Worm (Caenorhabditis elegans) whole organism, early embryonic: ENCODE data around the gene tasp-1.
"Not testable (repeated sequence)": the region's sequence is repeated elsewhere in the genome, so short reads cannot be mapped to it uniquely, and the experiment has no call there.

Experiments used
- B0310.2 ChIP-seq: sonication (generic microtip); optimal IDR thresholded peaks from 2 replicates; lab custom pipeline; 2016; ENCODE audit warnings: mild to moderate bottlenecking, missing genetic modification characterization, missing compliant biosample characterization
- F13C5.2 ChIP-seq: sonication (generic microtip); optimal IDR thresholded peaks from 2 replicates; lab custom pipeline; 2017; ENCODE audit warnings: mild to moderate bottlenecking, missing genetic modification characterization, inconsistent platforms, missing compliant biosample characterization
- ama-1 ChIP-seq: fragments of 150-350 bp; optimal IDR thresholded peaks from 2 replicates; lab custom pipeline; 2014
- ceh-13 ChIP-seq: fragments of 200-800 bp; sonication (Bioruptor generic); optimal IDR thresholded peaks from 2 replicates; lab custom pipeline; 2018; ENCODE audit warnings: mild to moderate bottlenecking, missing genetic modification characterization, missing compliant biosample characterization
- ceh-36 ChIP-seq: sonication (generic microtip); optimal IDR thresholded peaks from 2 replicates; lab custom pipeline; 2016; ENCODE audit warnings: missing genetic modification characterization, inconsistent platforms, missing compliant biosample characterization
- hmbx-1 ChIP-seq: sonication (generic microtip); optimal IDR thresholded peaks from 2 replicates; lab custom pipeline; 2016; ENCODE audit warnings: mild to moderate bottlenecking, missing genetic modification characterization, missing compliant biosample characterization
- hmg-4 ChIP-seq: fragments of 200-800 bp; sonication (Bioruptor generic); optimal IDR thresholded peaks from 2 replicates; lab custom pipeline; 2018; ENCODE audit warnings: mild to moderate bottlenecking, missing genetic modification characterization, missing compliant biosample characterization
- hnd-1 ChIP-seq: sonication (generic microtip); optimal IDR thresholded peaks from 2 replicates; lab custom pipeline; 2016; ENCODE audit warnings: missing genetic modification characterization, missing compliant biosample characterization
- pes-1 ChIP-seq: fragments of 200-800 bp; sonication (Bioruptor generic); IDR thresholded peaks from 2 replicates; pipeline ENCODE4 v1.3.6; 2022; ENCODE audit warnings: missing genetic modification reagents, missing genetic modification characterization, missing compliant biosample characterization
- sea-1 ChIP-seq: fragments of 200-800 bp; sonication (Bioruptor generic); conservative IDR thresholded peaks from 2 replicates; pipeline ENCODE4 v1.3.6; 2022; ENCODE audit warnings: missing genetic modification characterization, missing compliant biosample characterization
- tbx-11 ChIP-seq: fragments of 200-800 bp; sonication (Bioruptor generic); IDR thresholded peaks from 2 replicates; pipeline ENCODE4 v1.3.6; 2022; ENCODE audit warnings: missing genetic modification characterization, missing compliant biosample characterization
- tbx-37 ChIP-seq: fragments of 200-800 bp; sonication (Bioruptor generic); conservative IDR thresholded peaks from 2 replicates; pipeline ENCODE4 v1.3.6; 2022; ENCODE audit warnings: missing genetic modification reagents, missing genetic modification characterization, missing compliant biosample characterization

DNA sequence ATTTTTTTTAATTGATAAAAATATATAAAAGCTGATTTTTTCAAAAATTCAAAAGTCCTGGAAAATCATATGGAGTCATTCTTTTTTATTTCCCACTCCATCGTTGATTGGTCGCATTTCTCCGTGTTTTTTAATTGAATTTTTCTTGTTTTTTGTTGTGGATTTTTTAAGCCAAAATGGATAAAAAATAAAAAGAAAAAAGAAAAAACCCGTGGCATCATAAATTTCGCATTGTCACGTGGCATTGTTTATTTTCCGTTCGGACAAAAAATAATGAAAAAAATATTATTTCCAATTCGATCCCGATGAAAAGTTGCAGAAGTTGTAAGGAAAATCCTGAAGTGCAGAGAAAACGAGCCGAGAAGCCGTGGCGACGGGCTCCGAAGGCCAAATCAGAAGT, 46.5 kb downstream of the tasp-1 start, which contains the start of gene klp-7:
- TF ChIP-seq sea-1 (GFP tag; lab: Robert Waterston, UW); ama-1 (lab: Kevin White, UChicago); hmbx-1 (tag; lab: Kevin White, UChicago); tbx-11 (GFP tag; lab: Robert Waterston, UW); hmg-4; hnd-1 (tag; lab: Kevin White, UChicago); F13C5.2; ceh-13 (GFP tag; lab: Kevin White, UChicago); ceh-36 (tag; lab: Kevin White, UChicago); pes-1; tbx-37 (GFP tag; lab: Robert Waterston, UW); B0310.2 (tag; lab: Kevin White, UChicago): not testable (repeated sequence)
